Worm (Caenorhabditis elegans): ENCODE measurements around the gene col-89.

DNA sequence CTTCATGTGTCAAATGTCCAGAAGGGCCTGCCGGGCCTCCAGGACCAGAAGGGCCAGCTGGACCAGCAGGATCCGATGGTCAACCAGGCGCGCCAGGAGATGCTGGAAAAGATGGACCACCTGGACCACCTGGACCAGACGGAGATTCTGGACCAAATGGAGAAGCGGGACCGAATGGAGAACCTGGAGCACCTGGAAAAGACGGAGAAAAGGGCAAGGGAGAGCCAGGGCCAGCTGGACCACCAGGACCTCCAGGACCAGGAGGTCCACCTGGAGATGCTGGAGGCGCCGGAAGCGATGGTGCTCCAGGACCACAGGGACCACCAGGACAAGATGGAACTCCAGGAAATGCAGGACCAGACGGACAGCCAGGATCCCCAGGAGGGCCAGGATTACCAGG, 739 bp downstream of the col-89 start:
- no peak for TF ChIP-seq ceh-79 (tag; optimal IDR thresholded peaks at IDR 0.05)
- no peak for TF ChIP-seq B0019.2 (GFP tag; conservative IDR thresholded peaks at IDR 0.05)
- no peak for TF ChIP-seq Y53F4B.3 (GFP tag; IDR thresholded peaks at IDR 0.05)
